Worm (Caenorhabditis elegans) whole organism, L4 larva: ENCODE measurements around the gene B0212.3.

ENCODE experiments used
- F10B5.3 ChIP-seq: sonication (generic microtip); optimal IDR thresholded peaks from 2 replicates; lab custom pipeline; 2016; ENCODE audit warnings: mild to moderate bottlenecking, missing genetic modification characterization, missing compliant biosample characterization
- F44E2.7 ChIP-seq: fragments of 200-800 bp; sonication (Bioruptor generic); IDR thresholded peaks from 2 replicates; pipeline ENCODE4 v2.1.2; 2022; ENCODE audit warnings: missing genetic modification characterization, missing compliant biosample characterization
- F49E8.2 ChIP-seq: sonication (generic microtip); optimal IDR thresholded peaks from 2 replicates; lab custom pipeline; 2016; ENCODE audit warnings: missing compliant biosample characterization, mild to moderate bottlenecking, missing genetic modification characterization, borderline replicate concordance
- R02D3.7 ChIP-seq: fragments of 150-350 bp; sonication (generic microtip); optimal IDR thresholded peaks from 3 replicates; lab custom pipeline; 2014; ENCODE audit warnings: missing biosample characterization, missing genetic modification characterization
- Y105C5A.15 ChIP-seq: fragments of 200-800 bp; sonication (Bioruptor generic); IDR thresholded peaks from 2 replicates; pipeline ENCODE4 v1.3.6; 2022; ENCODE audit warnings: missing genetic modification characterization, missing compliant biosample characterization
- Y5F2A.4 ChIP-seq: fragments of 200-800 bp; sonication (Bioruptor generic); optimal IDR thresholded peaks from 2 replicates; lab custom pipeline; 2018; ENCODE audit warnings: mild to moderate bottlenecking, missing genetic modification characterization, missing compliant biosample characterization
- ZK337.2 ChIP-seq: fragments of 200-800 bp; sonication (Bioruptor generic); IDR thresholded peaks from 2 replicates; pipeline ENCODE4 v1.3.6; 2022; ENCODE audit warnings: missing genetic modification reagents, missing genetic modification characterization, missing compliant biosample characterization
- ama-1 ChIP-seq: fragments of 150-350 bp; optimal IDR thresholded peaks from 2 replicates; lab custom pipeline; 2014; ENCODE audit warnings: inconsistent platforms, mixed read lengths
- ceh-82 ChIP-seq: sonication (generic microtip); optimal IDR thresholded peaks from 2 replicates; lab custom pipeline; 2017; ENCODE audit warnings: missing biosample characterization, missing genetic modification characterization
- ces-1 ChIP-seq: fragments of 150-350 bp; sonication (generic microtip); optimal IDR thresholded peaks from 4 replicates; lab custom pipeline; 2014; ENCODE audit warnings: missing biosample characterization, missing genetic modification reagents, missing genetic modification characterization
- ctbp-1 ChIP-seq: fragments of 200-800 bp; sonication (Bioruptor generic); IDR thresholded peaks from 2 replicates; pipeline ENCODE4 v1.3.6; 2022; ENCODE audit warnings: missing genetic modification reagents, missing genetic modification characterization, missing compliant biosample characterization
- daf-19 ChIP-seq: fragments of 200-800 bp; sonication (Bioruptor generic); conservative IDR thresholded peaks from 2 replicates; pipeline ENCODE4 v1.3.6; 2022; ENCODE audit warnings: missing genetic modification characterization, missing compliant biosample characterization
- dve-1 ChIP-seq: sonication (generic microtip); optimal IDR thresholded peaks from 2 replicates; lab custom pipeline; 2017; ENCODE audit warnings: antibody characterized with exemption, mild to moderate bottlenecking, missing genetic modification characterization, missing compliant biosample characterization; ENCODE audit not compliant: insufficient read depth
- fkh-10 ChIP-seq: fragments of 150-350 bp; optimal IDR thresholded peaks from 2 replicates; lab custom pipeline; 2014; ENCODE audit warnings: missing biosample characterization, missing genetic modification reagents, missing genetic modification characterization
- hlh-11 ChIP-seq: fragments of 200-800 bp; sonication (Bioruptor generic); optimal IDR thresholded peaks from 2 replicates; lab custom pipeline; 2018; ENCODE audit warnings: mild to moderate bottlenecking, missing genetic modification characterization, missing compliant biosample characterization
- lin-38 ChIP-seq: fragments of 200-800 bp; sonication (Bioruptor generic); IDR thresholded peaks from 2 replicates; pipeline ENCODE4 v1.3.6; 2022; ENCODE audit warnings: missing genetic modification reagents, missing genetic modification characterization, missing compliant biosample characterization
- lsy-2 ChIP-seq, 2 experiments: fragments of 150-350 bp in 1 of 2; sonication (generic microtip) in 1 of 2; optimal IDR thresholded peaks; 2 replicates each; lab custom pipeline; 2014 to 2017; ENCODE audit warnings: missing biosample characterization in 2 of 2, missing genetic modification characterization in 2 of 2
- madf-5 ChIP-seq, 2 experiments: fragments of 200-800 bp; sonication (Bioruptor generic); IDR thresholded peaks; 2 replicates each; pipeline ENCODE4 v1.3.6; 2022; ENCODE audit warnings: missing compliant biosample characterization in 2 of 2, missing genetic modification characterization in 2 of 2
- nhr-10 ChIP-seq: fragments of 150-350 bp; optimal IDR thresholded peaks from 2 replicates; lab custom pipeline; 2014; ENCODE audit warnings: missing biosample characterization, missing genetic modification characterization
- nhr-111 ChIP-seq: fragments of 200-800 bp; sonication (Bioruptor generic); optimal IDR thresholded peaks from 2 replicates; lab custom pipeline; 2018; ENCODE audit warnings: mild to moderate bottlenecking, missing genetic modification characterization, missing compliant biosample characterization
- nhr-25 ChIP-seq: sonication (generic microtip); optimal IDR thresholded peaks from 2 replicates; lab custom pipeline; 2017; ENCODE audit warnings: missing genetic modification characterization, mild to moderate bottlenecking, missing compliant biosample characterization, antibody characterized with exemption, moderate library complexity, borderline replicate concordance; ENCODE audit not compliant: insufficient read depth
- nhr-28 ChIP-seq: fragments of 150-350 bp; optimal IDR thresholded peaks from 2 replicates; lab custom pipeline; 2014; ENCODE audit warnings: missing biosample characterization, missing genetic modification characterization
- nhr-42 ChIP-seq: fragments of 200-800 bp; sonication (Bioruptor generic); IDR thresholded peaks from 2 replicates; pipeline ENCODE4 v1.3.6; 2022; ENCODE audit warnings: missing genetic modification characterization, missing compliant biosample characterization
- nhr-6 ChIP-seq: fragments of 150-350 bp; optimal IDR thresholded peaks from 2 replicates; lab custom pipeline; 2014; ENCODE audit warnings: missing biosample characterization, missing genetic modification characterization
- nhr-76 ChIP-seq: fragments of 150-350 bp; optimal IDR thresholded peaks from 2 replicates; lab custom pipeline; 2014; ENCODE audit warnings: missing biosample characterization, missing genetic modification characterization
- nhr-77 ChIP-seq: fragments of 150-350 bp; optimal IDR thresholded peaks from 2 replicates; lab custom pipeline; 2014; ENCODE audit warnings: missing biosample characterization, missing genetic modification characterization
- rbr-2 ChIP-seq: sonication (generic microtip); optimal IDR thresholded peaks from 2 replicates; lab custom pipeline; 2016; ENCODE audit warnings: missing genotype, missing genetic modification characterization, missing compliant biosample characterization
- set-16 ChIP-seq: fragments of 200-800 bp; sonication (Bioruptor generic); IDR thresholded peaks from 2 replicates; pipeline ENCODE4 v1.3.6; 2022; ENCODE audit warnings: missing genetic modification reagents, missing genetic modification characterization, missing compliant biosample characterization
- skn-1 ChIP-seq: fragments of 150-350 bp; optimal IDR thresholded peaks from 2 replicates; lab custom pipeline; 2014; ENCODE audit warnings: missing biosample characterization, missing genetic modification characterization
- snpc-4 ChIP-seq: fragments of 150-350 bp; optimal IDR thresholded peaks from 2 replicates; lab custom pipeline; 2014; ENCODE audit warnings: missing biosample characterization, missing genetic modification characterization
- spr-3 ChIP-seq: fragments of 200-800 bp; sonication (Bioruptor generic); optimal IDR thresholded peaks from 2 replicates; lab custom pipeline; 2018; ENCODE audit warnings: mild to moderate bottlenecking, missing genetic modification characterization, missing compliant biosample characterization
- tra-1 ChIP-seq: fragments of 200-800 bp; sonication (Bioruptor generic); IDR thresholded peaks from 2 replicates; pipeline ENCODE4 v1.3.6; 2022; ENCODE audit warnings: missing genetic modification reagents, missing genetic modification characterization, missing compliant biosample characterization
- unc-62 ChIP-seq, 3 experiments: fragments of 150-350 bp in 1 of 3; sonication (generic microtip); optimal IDR thresholded peaks in 2 of 3; peaks in 1 of 3; 1 replicate in 1 of 3; 2 replicates in 2 of 3; lab custom pipeline; 2014 to 2017; ENCODE audit warnings: missing biosample characterization in 3 of 3, missing genetic modification characterization in 3 of 3, missing genetic modification reagents in 3 of 3, missing genotype in 1 of 3
- vab-7 ChIP-seq: fragments of 200-800 bp; sonication (Bioruptor generic); IDR thresholded peaks from 2 replicates; pipeline ENCODE4 v1.3.6; 2022; ENCODE audit warnings: missing genetic modification reagents, missing genetic modification characterization, missing compliant biosample characterization
- zfp-3 ChIP-seq: fragments of 200-800 bp; sonication (Bioruptor generic); conservative IDR thresholded peaks from 2 replicates; pipeline ENCODE4 v1.3.6; 2022; ENCODE audit warnings: missing genetic modification reagents, missing genetic modification characterization, missing compliant biosample characterization
- zip-11 ChIP-seq: fragments of 200-800 bp; sonication (Bioruptor generic); IDR thresholded peaks from 2 replicates; pipeline ENCODE4 v1.3.6; 2022; ENCODE audit warnings: missing genetic modification characterization, missing compliant biosample characterization
- ztf-7 ChIP-seq: fragments of 150-350 bp; optimal IDR thresholded peaks from 2 replicates; lab custom pipeline; 2014; ENCODE audit warnings: missing biosample characterization, missing genetic modification characterization

B0212.3 gene

DNA sequence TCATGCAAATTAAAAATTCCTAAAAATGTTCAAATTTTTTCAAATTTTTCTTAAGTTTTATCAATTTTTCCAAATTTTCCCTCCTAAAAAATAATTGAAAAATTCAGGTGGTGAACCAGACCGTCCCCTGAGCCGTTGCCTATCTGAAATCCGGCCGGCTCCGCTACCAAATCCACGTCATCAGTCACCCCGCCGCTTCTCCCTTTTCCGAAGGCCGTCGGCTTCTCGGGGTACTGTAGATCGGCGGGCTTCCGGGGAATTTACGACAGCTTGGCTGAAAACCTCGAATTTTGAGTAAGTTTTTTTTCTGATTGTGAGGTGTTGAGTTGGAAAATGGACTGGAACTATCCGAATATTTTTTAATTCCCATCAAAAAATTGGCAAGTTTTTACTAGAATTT is 30.6 kb downstream of the B0212.3 start:
- TF ChIP-seq rbr-2 (tag; lab: Kevin White, UChicago) (no peak), set-16 (GFP tag; lab: Robert Waterston, UW) (peak; percentile 69), F44E2.7 (no peak), nhr-42 (no peak), madf-5 (GFP tag; IDR thresholded peaks at IDR 0.05; lab: Robert Waterston, UW) (no peak), hlh-11 (tag; lab: Kevin White, UChicago) (no peak)

DNA sequence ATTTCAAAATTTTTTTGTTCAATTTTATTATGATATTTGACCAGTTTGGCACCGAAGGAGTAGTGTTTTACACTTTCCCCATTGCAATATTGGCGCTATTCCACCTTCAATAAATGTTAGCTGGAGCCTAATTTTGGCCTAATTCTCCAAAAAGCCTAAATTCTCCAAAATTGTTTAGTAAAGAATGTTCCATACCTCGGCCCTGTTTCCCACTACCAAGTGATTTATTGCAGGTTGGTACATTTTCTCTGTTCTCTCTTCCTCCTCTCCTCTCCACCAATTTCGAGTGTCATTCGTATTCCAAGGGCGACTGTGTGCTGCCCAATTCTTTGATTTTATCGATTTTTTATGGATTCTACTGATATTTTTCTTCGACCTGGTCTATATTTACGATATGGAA is 38.2 kb downstream of the B0212.3 start, which contains the start of gene Y37E11B.2:
Y37E11B.2 (plus strand) TSS at position 301 of the 400 bp plus-strand sequence.
- TF ChIP-seq lsy-2 (tag; optimal IDR thresholded peaks at IDR 0.05; lab: Kevin White, UChicago), result no peak
- TF ChIP-seq ama-1 (lab: Kevin White, UChicago), result no peak
- TF ChIP-seq nhr-25 (tag; lab: Kevin White, UChicago), result no peak
- TF ChIP-seq tra-1, result no peak
- no peak for TF ChIP-seq unc-62 (GFP tag; optimal IDR thresholded peaks at IDR 0.05 in 1 of 2; lab: Kevin White, UChicago)
- TF ChIP-seq unc-62 (tag; optimal IDR thresholded peaks at IDR 0.05; lab: Kevin White, UChicago), result no peak
- no peak for TF ChIP-seq fkh-10 (GFP tag; lab: Kevin White, UChicago)
- no peak for TF ChIP-seq skn-1 (tag; lab: Kevin White, UChicago)
- no peak for TF ChIP-seq ces-1 (GFP tag; lab: Kevin White, UChicago)
- no peak for TF ChIP-seq dve-1 (tag; lab: Kevin White, UChicago)
- TF ChIP-seq nhr-6 (tag; lab: Kevin White, UChicago), result no peak
- TF ChIP-seq spr-3, result no peak
- no peak for TF ChIP-seq zfp-3 (GFP tag; lab: Robert Waterston, UW)
- TF ChIP-seq vab-7 (GFP tag; lab: Robert Waterston, UW), result no peak
- no peak for TF ChIP-seq F49E8.2 (tag; lab: Kevin White, UChicago)
- TF ChIP-seq nhr-76 (tag; lab: Kevin White, UChicago), result no peak

DNA sequence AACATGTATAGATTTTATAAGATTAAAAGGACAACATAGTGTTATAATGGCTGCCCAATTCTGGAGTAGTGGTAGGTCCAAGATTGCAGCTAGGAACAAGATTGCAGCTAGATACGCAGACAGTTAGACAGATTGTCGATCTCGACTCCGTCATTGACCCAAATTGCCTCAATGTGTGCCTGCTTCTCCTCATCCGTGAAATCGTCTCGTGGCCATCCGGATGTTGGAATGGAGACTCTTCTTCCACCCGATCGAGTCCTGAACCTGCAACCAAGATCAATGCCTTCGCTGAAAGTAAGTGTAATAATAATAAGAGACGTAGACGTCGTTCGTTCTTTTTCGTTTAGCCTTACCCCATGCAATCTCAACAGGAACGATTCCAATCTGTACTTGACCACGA is 38.7 kb downstream of the B0212.3 start:
- TF ChIP-seq snpc-4 (no peak), unc-62 (GFP tag; optimal IDR thresholded peaks at IDR 0.05 in 1 of 2; lab: Kevin White, UChicago) (peak in 1 of 2 experiments; percentile 72), unc-62 (tag; optimal IDR thresholded peaks at IDR 0.05; lab: Kevin White, UChicago) (no peak), ZK337.2 (no peak), nhr-10 (tag; lab: Kevin White, UChicago) (no peak)

DNA sequence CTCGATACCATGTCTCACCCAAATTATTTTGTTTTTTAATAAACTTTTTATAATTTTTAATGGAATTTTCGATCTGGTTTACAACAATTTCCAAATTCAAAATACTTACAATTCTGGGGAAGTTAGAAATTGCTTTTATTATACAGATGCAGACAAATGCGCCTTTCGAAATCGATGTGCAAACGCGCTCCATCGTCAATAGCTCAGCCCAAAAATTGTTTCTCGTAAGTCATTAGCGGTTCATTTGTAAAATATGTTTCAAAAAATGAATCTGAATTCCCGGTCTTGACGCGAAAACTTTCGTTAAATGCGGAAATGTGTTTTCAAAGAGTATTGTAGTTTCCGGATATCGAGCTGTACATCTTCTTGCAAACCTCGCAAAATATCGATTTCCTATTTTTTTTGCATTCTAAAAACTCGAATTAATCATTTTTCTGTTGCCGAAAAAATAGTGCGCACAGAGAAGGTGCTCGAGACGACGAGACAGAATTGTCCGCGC is 39.6 kb downstream of the B0212.3 start, which contains the start of gene Y37E11B.1:
Y37E11B.1 (plus strand) TSS at position 145 of the 499 bp plus-strand sequence.
- no peak for TF ChIP-seq nhr-77 (tag; lab: Kevin White, UChicago)
- no peak for TF ChIP-seq Y5F2A.4
- TF ChIP-seq daf-19 (GFP tag; lab: Robert Waterston, UW), result no peak
- no peak for TF ChIP-seq ceh-82 (tag; lab: Kevin White, UChicago)
- TF ChIP-seq F10B5.3 (tag; lab: Kevin White, UChicago), result no peak
- no peak for TF ChIP-seq ztf-7 (tag; lab: Kevin White, UChicago)
- TF ChIP-seq nhr-28 (tag; lab: Kevin White, UChicago), result no peak
- no peak for TF ChIP-seq zip-11
- no peak for TF ChIP-seq F44E2.7
- no peak for TF ChIP-seq madf-5 (GFP tag; IDR thresholded peaks at IDR 0.05; lab: Robert Waterston, UW)
- no peak for TF ChIP-seq lsy-2 (tag; optimal IDR thresholded peaks at IDR 0.05; lab: Kevin White, UChicago)
- no peak for TF ChIP-seq Y105C5A.15 (GFP tag; lab: Robert Waterston, UW)
- no peak for TF ChIP-seq ces-1 (GFP tag; lab: Kevin White, UChicago)
- no peak for TF ChIP-seq R02D3.7 (tag; lab: Kevin White, UChicago)
- TF ChIP-seq nhr-111 (GFP tag; lab: Kevin White, UChicago), result no peak
- TF ChIP-seq lin-38 (GFP tag; lab: Robert Waterston, UW), result no peak; the same call in none of the 2 replicates
- TF ChIP-seq hlh-11 (tag; lab: Kevin White, UChicago), result no peak
- TF ChIP-seq rbr-2 (tag; lab: Kevin White, UChicago), result no peak
- no peak for TF ChIP-seq ctbp-1 (GFP tag; lab: Robert Waterston, UW)
